Fruit fly (Drosophila melanogaster): ENCODE data around the gene ND-B14.5B.
"Not testable (repeated sequence)": the region's sequence is repeated elsewhere in the genome, so short reads cannot be mapped to it uniquely, and the experiment has no call there.

ND-B14.5B gene

DNA sequence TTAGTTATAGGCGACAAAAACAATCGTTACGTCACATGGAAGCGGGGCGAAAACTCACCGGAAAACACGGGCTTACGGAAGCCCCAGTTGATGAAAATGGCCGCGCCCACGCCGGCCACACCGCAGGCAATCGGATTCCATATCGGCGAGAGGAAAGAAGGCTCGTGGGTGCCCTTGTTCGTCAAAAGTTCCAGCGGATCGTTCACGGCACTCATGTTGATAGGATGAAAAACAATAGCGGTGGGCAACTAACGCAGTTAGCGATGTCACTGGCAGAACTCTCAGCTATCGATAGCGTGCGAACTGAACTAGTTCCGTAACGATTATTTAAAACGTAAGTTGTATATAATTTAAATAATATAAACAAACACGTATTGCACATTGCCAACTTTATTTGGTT is at the start of gene ND-B14.5B:
ND-B14.5B (minus strand) TSS at position 379 of the 400 bp plus-strand sequence.
- TF ChIP-seq CTCF (optimal IDR thresholded peaks at IDR 0.05) (no peak), CG8478 (optimal IDR thresholded peaks at IDR 0.05) (no peak)

DNA sequence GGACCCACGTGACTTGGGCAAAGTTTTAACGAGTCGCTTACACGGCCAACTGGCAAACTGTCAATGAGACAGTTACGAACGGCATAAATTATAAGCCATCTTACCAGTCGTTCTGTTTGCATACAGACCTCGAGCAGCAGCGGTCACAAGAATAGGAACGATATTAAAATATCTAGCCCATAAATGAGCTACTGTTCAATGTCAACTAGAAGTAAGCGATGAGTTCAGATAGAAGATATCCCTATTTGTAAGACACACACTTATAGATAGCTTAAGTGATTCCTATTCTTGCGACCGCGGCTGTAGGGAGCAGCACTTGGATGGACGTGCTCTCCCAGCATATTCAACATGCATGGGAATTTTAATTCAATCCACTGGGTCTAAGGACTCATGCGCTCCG is 43.2 kb upstream of the ND-B14.5B start:
- no peak for TF ChIP-seq CG8478 (optimal IDR thresholded peaks at IDR 0.05)
- TF ChIP-seq CTCF (optimal IDR thresholded peaks at IDR 0.05), result no peak

DNA sequence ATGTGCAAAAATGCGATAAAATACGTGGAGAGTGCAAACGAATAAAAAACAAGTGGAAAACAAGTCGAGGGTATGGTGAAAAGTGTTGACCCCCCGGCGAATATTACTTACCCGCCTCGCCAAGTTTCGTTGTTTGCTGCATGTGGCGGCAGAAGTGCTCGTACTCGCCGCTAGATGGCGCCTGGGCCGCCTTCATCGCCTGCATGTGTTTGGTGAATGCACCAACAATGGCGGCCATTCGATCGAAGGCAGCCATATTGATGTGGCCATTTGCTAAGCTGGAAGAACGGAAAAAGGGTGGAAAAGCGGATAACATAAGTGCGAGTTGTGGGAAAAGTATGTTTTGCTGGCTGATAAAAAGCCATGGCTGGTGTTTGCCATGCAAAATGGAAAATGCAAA is 37.6 kb upstream of the ND-B14.5B start:
- peak; percentile 81 to 86 for TF ChIP-seq CTCF (optimal IDR thresholded peaks at IDR 0.05)
- no peak for TF ChIP-seq CG8478 (optimal IDR thresholded peaks at IDR 0.05)

DNA sequence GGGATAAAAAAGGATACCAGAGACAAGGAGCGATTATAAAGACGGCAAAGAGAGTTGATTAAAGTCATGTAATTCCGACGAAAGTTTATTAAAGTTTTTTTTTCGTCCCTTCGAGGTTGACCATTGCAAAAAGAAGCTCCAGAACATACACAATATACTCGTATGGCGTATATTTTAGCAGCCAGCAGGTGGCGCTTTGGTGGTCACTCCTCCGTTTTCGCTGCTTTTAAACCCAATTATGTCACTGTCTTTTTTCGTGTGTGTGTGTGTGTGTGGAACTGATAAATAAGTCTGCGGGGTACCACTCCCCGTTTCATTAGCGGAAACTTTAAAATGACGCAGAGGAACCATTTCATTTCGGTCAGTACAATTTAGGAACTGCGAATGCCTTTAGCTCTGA is 34.0 kb upstream of the ND-B14.5B start:
- TF ChIP-seq CG8478 (optimal IDR thresholded peaks at IDR 0.05), result no peak
- TF ChIP-seq CTCF (optimal IDR thresholded peaks at IDR 0.05), result peak; percentile 63 to 65

DNA sequence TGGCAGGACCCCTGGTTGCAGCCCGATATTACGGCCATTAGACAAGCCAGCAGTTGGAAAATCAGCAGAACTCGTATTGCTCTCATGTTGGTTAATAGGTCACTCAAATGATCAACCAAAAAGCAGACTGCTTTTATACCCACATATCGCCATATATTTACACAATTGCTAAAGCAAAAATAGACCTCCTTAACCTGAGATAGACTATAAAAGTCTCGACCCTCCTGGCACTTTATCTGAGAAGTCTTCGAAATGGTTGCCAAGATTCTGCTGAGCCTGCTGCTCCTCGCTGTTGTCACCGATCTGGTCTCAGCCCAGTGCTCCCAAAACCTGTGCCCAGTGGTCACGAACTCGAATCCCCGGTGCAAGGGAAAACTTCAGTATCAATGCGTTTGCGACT is 28.1 kb upstream of the ND-B14.5B start, which contains the start of the genes CG31698 and CG15404:
CG31698 (minus strand) TSS at position 101 of the 400 bp plus-strand sequence.
CG15404 (plus strand) TSS at position 233 of the 400 bp plus-strand sequence.
- TF ChIP-seq CG8478 (optimal IDR thresholded peaks at IDR 0.05) (no peak), CTCF (optimal IDR thresholded peaks at IDR 0.05) (no peak)

DNA sequence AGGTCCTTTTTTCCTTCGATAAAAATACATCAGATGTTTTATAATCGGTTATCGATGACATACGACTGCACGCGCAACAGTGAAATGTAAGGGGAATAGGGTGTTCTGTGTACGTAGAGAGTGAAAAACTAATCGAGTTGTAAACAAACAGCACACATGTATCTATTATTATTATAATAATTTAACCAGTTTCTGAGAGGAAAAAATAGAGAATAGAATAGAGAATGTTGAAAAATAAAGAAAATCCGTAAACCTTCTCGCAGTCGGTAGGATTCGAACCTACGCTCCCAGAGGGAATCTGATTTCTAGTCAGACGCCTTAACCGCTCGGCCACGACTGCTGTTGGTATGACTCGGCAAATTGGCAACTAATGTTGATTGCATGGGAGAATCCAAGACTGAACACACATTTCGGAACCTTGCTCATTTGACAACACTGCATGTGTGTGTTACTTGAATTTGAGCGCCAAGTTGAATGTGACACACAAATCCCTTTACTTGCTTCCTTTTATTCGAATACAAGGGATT is 27.2 kb upstream of the ND-B14.5B start:
- no peak for TF ChIP-seq CG8478 (optimal IDR thresholded peaks at IDR 0.05)
- TF ChIP-seq CTCF (optimal IDR thresholded peaks at IDR 0.05), result no peak

DNA sequence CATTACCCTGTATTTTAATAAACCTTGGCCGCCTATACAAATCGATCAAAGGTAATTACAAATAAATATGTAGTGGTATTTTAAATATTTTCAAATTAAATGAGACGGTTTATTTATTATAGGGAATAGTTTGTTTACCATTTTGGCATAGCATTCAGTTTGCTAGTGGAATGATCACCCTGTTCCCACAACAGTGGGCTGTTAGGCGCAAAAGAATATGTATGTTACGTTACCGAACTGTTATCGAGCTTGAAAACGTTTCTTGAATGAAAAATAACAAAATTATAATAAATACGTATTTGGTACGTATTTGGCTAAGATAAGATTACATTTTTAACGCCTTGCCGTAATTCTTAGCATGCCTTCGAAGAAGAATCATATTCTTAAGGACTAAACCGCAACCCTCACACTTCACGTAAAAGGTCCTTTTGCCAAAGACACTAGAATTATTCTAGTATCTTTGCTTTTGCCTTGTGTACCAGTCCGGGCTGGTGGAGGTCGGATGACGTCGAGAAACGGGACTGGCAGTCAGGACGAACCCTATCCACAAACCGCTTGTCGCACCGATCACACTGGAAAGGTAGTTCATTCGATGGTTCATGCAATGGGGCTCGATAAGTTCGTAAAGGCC is 25.4 kb upstream of the ND-B14.5B start, which contains the start of gene CG44002:
CG44002 (minus strand) TSS at position 144 of the 631 bp plus-strand sequence.
- TF ChIP-seq CG8478 (optimal IDR thresholded peaks at IDR 0.05) (no peak), CTCF (optimal IDR thresholded peaks at IDR 0.05) (no peak)

DNA sequence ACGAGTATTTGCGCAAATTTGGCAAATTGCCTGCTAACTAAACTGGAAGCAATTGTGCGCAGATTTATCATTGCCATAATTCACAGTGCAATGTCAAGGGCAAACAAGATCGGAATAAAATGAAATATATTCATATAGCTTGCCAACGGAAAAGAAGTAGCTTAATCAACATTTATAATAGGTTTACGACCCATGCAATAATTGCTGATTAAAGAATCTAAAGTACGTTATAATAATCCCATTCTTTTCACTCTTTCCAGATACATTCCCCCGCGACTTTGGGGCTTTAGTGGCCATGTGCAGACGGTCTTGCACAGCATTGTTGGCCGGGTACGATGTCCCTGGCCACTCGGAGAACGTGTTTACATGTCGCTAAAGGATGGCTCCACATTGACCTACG is 21.1 kb upstream of the ND-B14.5B start:
- no peak for TF ChIP-seq CTCF (optimal IDR thresholded peaks at IDR 0.05)
- TF ChIP-seq CG8478 (optimal IDR thresholded peaks at IDR 0.05), result no peak

DNA sequence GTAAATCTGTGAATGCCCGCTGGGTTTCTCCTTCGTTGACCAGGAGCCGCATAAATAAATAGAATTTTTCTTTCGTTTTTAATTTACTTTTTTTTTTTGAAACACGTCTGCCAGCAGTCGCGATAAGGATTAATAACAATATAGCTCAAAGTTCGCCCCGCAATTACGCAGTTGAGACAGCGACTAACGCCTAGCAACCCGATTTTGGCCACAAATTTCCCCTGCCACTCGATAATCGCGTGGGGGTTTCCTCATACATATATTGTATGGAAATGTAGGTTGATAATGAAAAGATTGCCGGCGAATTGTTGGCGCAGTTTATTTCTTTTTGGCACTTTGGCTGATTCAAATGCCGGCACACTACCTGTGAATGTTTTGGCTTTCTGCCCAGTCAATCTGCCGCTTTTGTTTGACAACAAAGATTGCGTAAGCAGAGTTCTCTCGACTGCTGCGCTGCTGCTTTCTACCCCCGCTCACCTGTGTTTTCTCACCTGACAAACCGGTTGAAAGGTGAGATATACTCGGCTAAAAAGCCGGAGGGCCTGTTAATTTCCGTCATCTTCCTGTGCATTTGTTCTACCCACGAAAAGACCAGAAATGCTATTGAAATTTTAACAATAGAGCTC is 19.5 kb upstream of the ND-B14.5B start:
- no peak for TF ChIP-seq CG8478 (optimal IDR thresholded peaks at IDR 0.05)
- no peak for TF ChIP-seq CTCF (optimal IDR thresholded peaks at IDR 0.05)

DNA sequence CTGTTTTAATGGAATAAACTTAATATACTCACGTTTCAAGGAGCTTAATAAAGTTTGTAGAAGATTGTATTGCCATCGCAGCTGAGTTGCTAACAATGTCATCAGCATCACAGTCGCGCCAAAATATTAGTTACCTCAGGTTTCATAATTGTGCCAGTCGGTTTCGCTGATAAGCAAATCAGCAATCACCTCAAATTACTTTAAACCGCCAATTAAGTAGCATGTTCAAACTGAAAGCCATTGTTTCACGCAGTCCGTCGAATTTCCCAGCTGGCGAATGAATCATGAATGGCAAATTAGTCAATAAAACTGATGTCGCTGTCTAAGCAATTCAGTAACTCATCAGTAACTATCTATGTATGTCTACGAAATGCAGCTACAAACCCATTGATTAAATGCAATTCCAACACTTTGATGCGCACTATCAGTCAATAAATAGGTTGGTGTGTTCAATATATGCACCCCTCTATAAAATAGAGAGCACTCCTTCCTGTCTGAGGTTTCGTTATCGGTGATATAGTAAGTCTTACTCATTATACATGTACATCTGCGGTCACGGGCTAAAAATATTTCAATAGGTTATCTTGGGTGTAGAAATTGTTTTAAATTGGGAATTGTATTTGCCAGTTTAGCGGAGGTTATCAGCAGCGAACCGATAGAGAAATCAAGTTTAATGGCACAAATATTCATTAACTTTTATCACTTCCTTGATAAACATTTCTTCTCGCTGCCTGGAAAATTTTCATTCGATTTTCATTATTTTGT is 18.8 kb upstream of the ND-B14.5B start:
- TF ChIP-seq CG8478 (optimal IDR thresholded peaks at IDR 0.05), result no peak
- no peak for TF ChIP-seq CTCF (optimal IDR thresholded peaks at IDR 0.05)

DNA sequence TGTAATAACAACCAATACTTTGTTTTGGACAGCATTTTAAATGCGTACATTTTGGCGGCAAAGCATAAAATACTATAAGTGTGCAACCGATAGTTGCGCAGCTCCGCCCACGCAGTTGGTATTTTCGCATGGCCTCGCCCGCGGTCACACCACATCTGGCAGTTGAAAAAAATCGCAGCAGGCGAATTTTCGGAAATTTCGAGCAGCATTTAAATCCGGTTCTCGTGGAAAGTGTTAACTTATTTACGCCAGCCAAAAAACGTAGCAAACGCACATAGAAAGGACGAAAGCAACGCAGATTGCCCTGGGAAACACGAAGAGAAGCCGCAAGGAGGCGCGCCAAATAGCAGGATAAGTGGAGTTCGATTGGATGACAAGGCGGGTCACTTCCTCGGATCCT is 17.8 kb upstream of the ND-B14.5B start, which contains the start of gene Hydr2:
Hydr2 (plus strand) TSS at position 156 of the 400 bp plus-strand sequence.
- TF ChIP-seq CG8478, CTCF (optimal IDR thresholded peaks at IDR 0.05): not testable (repeated sequence)

DNA sequence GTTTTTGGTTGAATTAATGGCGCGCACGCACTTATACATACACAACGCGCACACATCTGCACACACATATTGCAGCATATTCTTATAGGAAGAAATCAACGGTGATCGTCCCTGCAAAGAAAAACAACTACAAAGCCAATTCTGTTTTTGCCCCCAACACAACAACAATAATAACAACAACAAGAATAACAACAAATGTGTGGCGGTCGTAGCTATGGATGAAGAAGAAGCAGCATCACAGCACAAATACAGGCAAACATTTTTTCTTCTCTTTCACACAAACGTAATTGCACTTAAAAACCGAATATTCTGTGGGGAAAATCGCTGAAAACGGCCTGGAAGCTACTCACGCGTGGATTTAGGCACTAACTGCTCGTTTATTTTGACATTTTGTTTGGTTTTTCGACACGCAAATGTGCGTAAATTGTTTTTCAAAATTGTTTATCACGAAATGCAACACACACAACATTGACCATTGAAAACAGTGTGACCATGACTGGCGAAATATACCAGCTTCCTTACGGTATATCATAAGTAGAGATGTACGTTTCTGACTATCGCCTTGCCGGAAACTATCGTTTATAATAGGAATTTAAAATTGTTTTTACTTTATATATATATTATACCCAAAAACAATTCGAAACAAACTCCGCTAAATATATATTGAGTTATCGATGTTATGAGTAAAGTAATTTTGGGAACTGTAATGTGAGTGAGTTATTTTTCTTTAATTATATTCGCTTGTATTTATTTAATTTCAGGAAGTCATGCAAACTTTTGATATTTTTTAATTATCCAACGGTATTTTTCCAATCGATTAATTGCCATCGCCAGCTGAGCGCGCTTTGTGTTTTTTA is 13.7 kb upstream of the ND-B14.5B start, which contains the start of the genes Mad and gkt:
Mad (minus strand) TSS at position 500 of the 857 bp plus-strand sequence.
gkt (plus strand) TSS at position 807 of the 857 bp plus-strand sequence.
- TF ChIP-seq CG8478 (optimal IDR thresholded peaks at IDR 0.05) (no peak), CTCF (optimal IDR thresholded peaks at IDR 0.05) (no peak)

DNA sequence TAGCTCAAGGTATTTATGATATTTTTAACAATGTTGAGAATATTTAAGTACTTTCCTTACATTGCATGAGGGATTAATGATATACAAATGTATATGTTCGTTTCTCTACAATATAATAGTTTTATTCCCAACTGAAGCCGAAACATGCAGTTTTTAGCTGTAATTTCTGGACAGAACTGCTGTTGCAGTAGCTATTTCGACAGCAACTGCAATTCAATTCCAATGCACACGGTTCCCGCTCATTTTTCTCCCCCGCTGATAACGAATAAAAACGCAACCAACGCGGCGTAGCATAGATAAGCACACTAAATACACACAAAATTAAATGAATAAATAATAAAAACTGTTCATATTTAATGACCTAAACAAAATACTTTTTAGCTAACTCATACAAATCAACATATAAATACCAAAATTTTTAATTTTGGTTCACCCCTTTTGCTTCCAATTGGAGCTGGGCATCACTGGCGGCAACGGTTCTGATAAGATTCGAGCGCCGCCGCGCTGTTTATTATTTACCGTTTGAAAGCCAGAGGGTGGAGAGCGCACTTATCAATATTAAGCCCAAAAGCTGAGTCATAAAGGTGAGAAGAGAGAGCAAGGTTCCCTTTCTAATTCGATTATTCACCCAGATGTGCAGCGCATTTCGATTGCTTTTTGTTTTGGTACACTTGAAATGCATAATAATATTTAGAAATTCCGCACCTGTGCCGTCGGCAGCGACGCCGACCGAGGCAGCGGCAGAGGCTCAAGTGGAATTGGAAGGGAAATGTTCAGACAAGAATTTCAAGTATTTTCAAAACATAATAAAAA is 12.8 kb upstream of the ND-B14.5B start:
- TF ChIP-seq CG8478 (optimal IDR thresholded peaks at IDR 0.05) (no peak), CTCF (optimal IDR thresholded peaks at IDR 0.05) (no peak)

Data from S2 (cell line).